Fruit fly (Drosophila melanogaster) whole organism, embryonic: ENCODE measurements around the gene Prp39.
A peak's percentile ranks its signal among the peaks of the same experiment; 100 is the strongest.

ENCODE experiments used
- BEAF-32 ChIP-seq: fragments of 200-800 bp; sonication (Bioruptor generic); optimal IDR thresholded peaks from 3 replicates; lab custom pipeline; 2017; ENCODE audit warnings: missing biosample characterization, missing genetic modification characterization, mild to moderate bottlenecking, moderate library complexity, missing genetic modification reagents
- Bgb ChIP-seq: fragments of 200-800 bp; sonication (Bioruptor generic); IDR thresholded peaks from 2 replicates; pipeline ENCODE4 v1.3.6; 2022; ENCODE audit warnings: missing biosample characterization, missing genetic modification characterization; ENCODE audit not compliant: partially characterized antibody
- CG10321 ChIP-seq: fragments of 200-800 bp; sonication (Bioruptor generic); IDR thresholded peaks from 2 replicates; pipeline ENCODE4 v1.3.6; 2022; ENCODE audit warnings: missing biosample characterization, missing genetic modification characterization
- CG11456 ChIP-seq: fragments of 200-800 bp; sonication (Bioruptor generic); IDR thresholded peaks from 3 replicates; pipeline ENCODE4 v1.3.6; 2022; ENCODE audit warnings: missing biosample characterization, missing genetic modification characterization
- CG11504 ChIP-seq: fragments of 200-800 bp; sonication (Bioruptor generic); optimal IDR thresholded peaks from 3 replicates; lab custom pipeline; 2019; ENCODE audit warnings: missing biosample characterization, mild to moderate bottlenecking, missing genetic modification characterization, moderate library complexity
- CG11696 ChIP-seq: fragments of 200-800 bp; sonication (Bioruptor generic); IDR thresholded peaks from 2 replicates; pipeline ENCODE4 v1.3.6; 2022; ENCODE audit warnings: missing biosample characterization, missing genetic modification characterization
- CG12659 ChIP-seq: fragments of 200-800 bp; sonication (Bioruptor generic); optimal IDR thresholded peaks from 3 replicates; lab custom pipeline; 2017; ENCODE audit warnings: mild to moderate bottlenecking, missing biosample characterization, missing genetic modification reagents, missing genetic modification characterization
- CG14860 ChIP-seq: fragments of 200-800 bp; sonication (Bioruptor generic); IDR thresholded peaks from 3 replicates; pipeline ENCODE4 v1.3.6; 2022; ENCODE audit warnings: missing biosample characterization, missing genetic modification characterization; ENCODE audit not compliant: partially characterized antibody
- CG17328 ChIP-seq: fragments of 200-800 bp; sonication (Bioruptor generic); IDR thresholded peaks from 2 replicates; pipeline ENCODE4 v1.3.6; 2022; ENCODE audit warnings: missing biosample characterization, missing genetic modification characterization
- CG17568 ChIP-seq: fragments of 200-800 bp; sonication (Bioruptor generic); optimal IDR thresholded peaks from 2 replicates; lab custom pipeline; 2018; ENCODE audit warnings: missing biosample characterization, mild to moderate bottlenecking, missing genetic modification characterization, moderate library complexity
- CG17802 ChIP-seq: fragments of 200-800 bp; sonication (Bioruptor generic); optimal IDR thresholded peaks from 2 replicates; lab custom pipeline; 2018; ENCODE audit warnings: missing biosample characterization, mild to moderate bottlenecking, missing genetic modification characterization, moderate library complexity
- CG18011 ChIP-seq: fragments of 200-800 bp; sonication (Bioruptor generic); optimal IDR thresholded peaks from 2 replicates; lab custom pipeline; 2017; ENCODE audit warnings: missing biosample characterization, missing genetic modification characterization, mild to moderate bottlenecking, moderate library complexity, missing genotype
- CG18599 ChIP-seq: fragments of 200-800 bp; sonication (Bioruptor generic); optimal IDR thresholded peaks from 3 replicates; lab custom pipeline; 2017; ENCODE audit warnings: missing biosample characterization, missing genetic modification characterization, mild to moderate bottlenecking, moderate library complexity, missing genetic modification reagents
- CG2129 ChIP-seq: fragments of 200-800 bp; sonication (Bioruptor generic); IDR thresholded peaks from 2 replicates; pipeline ENCODE4 v1.3.6; 2022; ENCODE audit warnings: missing biosample characterization, missing genetic modification characterization; ENCODE audit not compliant: partially characterized antibody
- CG32532 ChIP-seq: fragments of 200-800 bp; sonication (Bioruptor generic); IDR thresholded peaks from 2 replicates; pipeline ENCODE4 v1.3.6; 2022; ENCODE audit warnings: missing biosample characterization, missing genetic modification characterization
- CG3281 ChIP-seq: fragments of 200-800 bp; sonication (Bioruptor generic); optimal IDR thresholded peaks from 3 replicates; lab custom pipeline; 2017; ENCODE audit warnings: missing biosample characterization, mild to moderate bottlenecking, missing genetic modification characterization
- CG4730 ChIP-seq: fragments of 200-800 bp; sonication (Bioruptor generic); IDR thresholded peaks from 2 replicates; pipeline ENCODE4 v1.3.6; 2022; ENCODE audit warnings: missing biosample characterization, missing genetic modification characterization
- CG6813 ChIP-seq: fragments of 200-800 bp; sonication (Bioruptor generic); optimal IDR thresholded peaks from 2 replicates; lab custom pipeline; 2017; ENCODE audit warnings: missing biosample characterization, missing genetic modification characterization, mild to moderate bottlenecking, moderate library complexity, missing genetic modification reagents
- CG8765 ChIP-seq: fragments of 200-800 bp; sonication (Bioruptor generic); IDR thresholded peaks from 2 replicates; pipeline ENCODE4 v1.3.6; 2022; ENCODE audit warnings: missing biosample characterization, missing genetic modification characterization
- CG9797 ChIP-seq: fragments of 200-800 bp; sonication (Bioruptor generic); optimal IDR thresholded peaks from 3 replicates; lab custom pipeline; 2018; ENCODE audit warnings: missing biosample characterization, mild to moderate bottlenecking, missing genetic modification characterization
- CG9817 ChIP-seq: fragments of 200-800 bp; sonication (Bioruptor generic); optimal IDR thresholded peaks from 2 replicates; lab custom pipeline; 2018; ENCODE audit warnings: missing biosample characterization, mild to moderate bottlenecking, missing genetic modification characterization, moderate library complexity
- CrebB ChIP-seq: fragments of 200-800 bp; sonication (Bioruptor generic); optimal IDR thresholded peaks from 3 replicates; lab custom pipeline; 2018; ENCODE audit warnings: missing biosample characterization, mild to moderate bottlenecking, missing genetic modification characterization
- Dad ChIP-seq: fragments of 200-800 bp; sonication (Bioruptor generic); optimal IDR thresholded peaks from 3 replicates; lab custom pipeline; 2016; ENCODE audit warnings: missing biosample characterization, missing genetic modification characterization
- Dfd ChIP-seq, 2 experiments: fragments of >200 bp; optimal IDR thresholded peaks; 2 replicates each; lab custom pipeline; 2017; ENCODE audit warnings: missing biosample characterization in 2 of 2, missing genetic modification characterization in 2 of 2
- ERR ChIP-seq: fragments of 200-800 bp; sonication (Bioruptor generic); optimal IDR thresholded peaks from 2 replicates; lab custom pipeline; 2016; ENCODE audit warnings: missing biosample characterization, missing genetic modification characterization
- Gsc ChIP-seq: fragments of 200-800 bp; sonication (Bioruptor generic); IDR thresholded peaks from 2 replicates; pipeline ENCODE4 v1.3.6; 2022; ENCODE audit warnings: missing biosample characterization, missing genetic modification characterization
- Gug ChIP-seq: fragments of 200-800 bp; sonication (Bioruptor generic); IDR thresholded peaks from 4 replicates; pipeline ENCODE4 v1.3.6; 2022; ENCODE audit warnings: missing biosample characterization, missing genetic modification characterization
- Jarid2 ChIP-seq: fragments of 200-800 bp; sonication (Bioruptor generic); optimal IDR thresholded peaks from 3 replicates; lab custom pipeline; 2017; ENCODE audit warnings: mild to moderate bottlenecking, missing biosample characterization, missing genetic modification reagents, missing genetic modification characterization
- Med ChIP-seq: fragments of 200-800 bp; sonication (Bioruptor generic); peaks from one replicate; lab custom pipeline; 2016; ENCODE audit warnings: missing biosample characterization, missing genetic modification characterization, mild to moderate bottlenecking, inconsistent platforms, moderate library complexity
- Six4 ChIP-seq: fragments of 200-800 bp; sonication (Bioruptor generic); optimal IDR thresholded peaks from 2 replicates; lab custom pipeline; 2016; ENCODE audit warnings: missing biosample characterization, missing genetic modification characterization
- Stat92E ChIP-seq, 3 experiments: fragments of >200 bp in 2 of 3; fragments of 200-800 bp in 1 of 3; sonication (Bioruptor generic) in 1 of 3; optimal IDR thresholded peaks; 2 replicates each; lab custom pipeline; 2017 to 2019; ENCODE audit warnings: missing biosample characterization in 3 of 3, missing genetic modification characterization in 3 of 3, mild to moderate bottlenecking in 1 of 3, moderate library complexity in 1 of 3
- disco-r ChIP-seq: fragments of 200-800 bp; sonication (Bioruptor generic); optimal IDR thresholded peaks from 2 replicates; lab custom pipeline; 2016; ENCODE audit warnings: missing biosample characterization, missing genetic modification characterization
- emc ChIP-seq: fragments of 200-800 bp; sonication (Bioruptor generic); optimal IDR thresholded peaks from 2 replicates; lab custom pipeline; 2016; ENCODE audit warnings: missing biosample characterization, missing genetic modification characterization
- ems ChIP-seq: fragments of 200-800 bp; sonication (Bioruptor generic); optimal IDR thresholded peaks from 3 replicates; lab custom pipeline; 2016; ENCODE audit warnings: missing biosample characterization, missing genetic modification characterization
- fd102C ChIP-seq: fragments of 200-800 bp; sonication (Bioruptor generic); optimal IDR thresholded peaks from 2 replicates; lab custom pipeline; 2018; ENCODE audit warnings: missing biosample characterization, mild to moderate bottlenecking, missing genetic modification characterization, moderate library complexity
- ftz-f1 ChIP-seq: fragments of 200-800 bp; sonication (Bioruptor generic); optimal IDR thresholded peaks from 2 replicates; lab custom pipeline; 2016; ENCODE audit warnings: missing biosample characterization, missing genetic modification characterization
- hth ChIP-seq: fragments of >200 bp; optimal IDR thresholded peaks from 2 replicates; lab custom pipeline; 2017; ENCODE audit warnings: inconsistent platforms
- ken ChIP-seq: fragments of 200-800 bp; sonication (Bioruptor generic); IDR thresholded peaks from 3 replicates; pipeline ENCODE4 v1.3.6; 2022; ENCODE audit warnings: missing biosample characterization, missing genetic modification characterization
- maf-S ChIP-seq: fragments of 200-800 bp; sonication (Bioruptor generic); optimal IDR thresholded peaks from 2 replicates; lab custom pipeline; 2016; ENCODE audit warnings: missing biosample characterization, missing genetic modification characterization
- nmo ChIP-seq: fragments of 200-800 bp; sonication (Bioruptor generic); optimal IDR thresholded peaks from 2 replicates; lab custom pipeline; 2018; ENCODE audit warnings: missing biosample characterization, mild to moderate bottlenecking, missing genetic modification characterization, moderate library complexity
- odd ChIP-seq: fragments of 200-800 bp; sonication (Bioruptor generic); optimal IDR thresholded peaks from 2 replicates; lab custom pipeline; 2017; ENCODE audit warnings: missing biosample characterization, mild to moderate bottlenecking, missing genetic modification characterization
- pum ChIP-seq: fragments of 200-800 bp; sonication (Bioruptor generic); optimal IDR thresholded peaks from 2 replicates; lab custom pipeline; 2016; ENCODE audit warnings: missing biosample characterization, missing genetic modification characterization
- ranshi ChIP-seq: fragments of 200-800 bp; sonication (Bioruptor generic); IDR thresholded peaks from 2 replicates; pipeline ENCODE4 v1.3.6; 2022; ENCODE audit warnings: missing biosample characterization, missing genetic modification characterization
- row ChIP-seq: fragments of 200-800 bp; sonication (Bioruptor generic); IDR thresholded peaks from 3 replicates; pipeline ENCODE4 v1.3.6; 2022; ENCODE audit warnings: missing biosample characterization, missing genetic modification characterization
- seq ChIP-seq: fragments of 200-800 bp; sonication (Bioruptor generic); IDR thresholded peaks from 2 replicates; pipeline ENCODE4 v1.3.6; 2022; ENCODE audit warnings: missing biosample characterization, missing genetic modification characterization
- tna ChIP-seq: fragments of 200-800 bp; sonication (Bioruptor generic); IDR thresholded peaks from 2 replicates; pipeline ENCODE4 v1.3.6; 2022; ENCODE audit warnings: missing biosample characterization, missing genetic modification characterization; ENCODE audit not compliant: partially characterized antibody
- trem ChIP-seq: fragments of 200-800 bp; optimal IDR thresholded peaks from 3 replicates; lab custom pipeline; 2019; ENCODE audit warnings: missing biosample characterization, mild to moderate bottlenecking, missing genetic modification characterization, moderate library complexity
- ttk ChIP-seq: fragments of 200-800 bp; sonication (Bioruptor generic); IDR thresholded peaks from 2 replicates; pipeline ENCODE4 v2.1.2; 2022; ENCODE audit warnings: missing biosample characterization, missing genetic modification characterization
- twi ChIP-seq: fragments of 200-800 bp; optimal IDR thresholded peaks from 2 replicates; lab custom pipeline; 2019; ENCODE audit warnings: missing biosample characterization, mild to moderate bottlenecking, missing genetic modification characterization, moderate library complexity
- tx ChIP-seq: fragments of 200-800 bp; sonication (Bioruptor generic); optimal IDR thresholded peaks from 2 replicates; lab custom pipeline; 2016; ENCODE audit warnings: missing biosample characterization, missing genetic modification characterization
- yki ChIP-seq: fragments of >200 bp; optimal IDR thresholded peaks from 3 replicates; lab custom pipeline; 2018
- zfh2 ChIP-seq: fragments of 200-800 bp; sonication (Bioruptor generic); optimal IDR thresholded peaks from 2 replicates; lab custom pipeline; 2016; ENCODE audit warnings: missing biosample characterization, missing genetic modification characterization

Prp39 gene

dm6 chr3R:28845981-28846380 lies 34.1 kb downstream of the Prp39 start (continued):
- no peak for TF ChIP-seq BEAF-32 (GFP tag; lab: Kevin White, UChicago)
- no peak for TF ChIP-seq ERR (GFP tag; lab: Kevin White, UChicago)
- TF ChIP-seq seq = peak; percentile 52; the same call in 1 of the 2 replicates
- TF ChIP-seq Six4 (GFP tag; lab: Kevin White, UChicago) = no peak
- no peak for TF ChIP-seq Dad (GFP tag; lab: Kevin White, UChicago)
- no peak for TF ChIP-seq CG6813 (GFP tag; lab: Kevin White, UChicago)
- no peak for TF ChIP-seq CG9817 (tag; lab: Kevin White, UChicago)
- no peak for TF ChIP-seq ranshi (GFP tag; lab: Robert Waterston, UW)
- no peak for TF ChIP-seq CrebB (tag; lab: Kevin White, UChicago)
- no peak for TF ChIP-seq Gug (GFP tag; lab: Robert Waterston, UW)
- TF ChIP-seq tna (GFP tag; lab: Robert Waterston, UW) = no peak
- 0 out of 3 replicates have a peak, but pooled peaks have one; percentile 19 for TF ChIP-seq row (GFP tag; lab: Robert Waterston, UW)
- TF ChIP-seq trem = no peak
- TF ChIP-seq disco-r (GFP tag; lab: Kevin White, UChicago) = no peak
- TF ChIP-seq Bgb (GFP tag; lab: Robert Waterston, UW) = 0 out of 2 replicates have a peak, but pooled peaks have one; percentile 19
- no peak for TF ChIP-seq Gsc
- TF ChIP-seq CG17328 (GFP tag; lab: Robert Waterston, UW) = no peak
- no peak for TF ChIP-seq ems (GFP tag; lab: Kevin White, UChicago)
- TF ChIP-seq CG2129 (GFP tag; lab: Robert Waterston, UW) = no peak
- no peak for TF ChIP-seq ken
- no peak for TF ChIP-seq Stat92E (GFP tag; optimal IDR thresholded peaks at IDR 0.05; lab: Kevin White, UChicago)
- no peak for TF ChIP-seq CG18599 (GFP tag; lab: Kevin White, UChicago)
- no peak for TF ChIP-seq twi (tag; lab: Kevin White, UChicago)
- no peak for TF ChIP-seq fd102C (GFP tag; lab: Kevin White, UChicago)
- TF ChIP-seq emc (GFP tag; lab: Kevin White, UChicago) = no peak
- no peak for TF ChIP-seq pum (GFP tag; lab: Kevin White, UChicago)
- TF ChIP-seq CG9797 = no peak
- TF ChIP-seq odd = no peak
- TF ChIP-seq CG11504 (tag; lab: Kevin White, UChicago) = peak; percentile 19
- no peak for TF ChIP-seq CG10321 (GFP tag; lab: Robert Waterston, UW)
- TF ChIP-seq hth (lab: Kevin White, UChicago) = no peak
- TF ChIP-seq tx (GFP tag; lab: Kevin White, UChicago) = no peak
- peak; percentile 48 for TF ChIP-seq Med
- no peak for TF ChIP-seq maf-S (GFP tag; lab: Kevin White, UChicago)
- TF ChIP-seq nmo = no peak
- no peak for TF ChIP-seq CG17802 (tag; lab: Kevin White, UChicago)
- TF ChIP-seq zfh2 (GFP tag; lab: Kevin White, UChicago) = no peak
- TF ChIP-seq ftz-f1 = no peak
- no peak for TF ChIP-seq CG18011 (GFP tag; lab: Kevin White, UChicago)
- 0 out of 2 replicates have a peak, but pooled peaks have one; percentile 15 for TF ChIP-seq ttk (GFP tag; lab: Robert Waterston, UW)
- no peak for TF ChIP-seq CG4730 (GFP tag; lab: Robert Waterston, UW)
- TF ChIP-seq CG12659 = no peak
- TF ChIP-seq CG11696 (GFP tag; lab: Robert Waterston, UW) = no peak
- 0 out of 3 replicates have a peak, but pooled peaks have one; percentile 31 for TF ChIP-seq CG14860 (GFP tag; lab: Robert Waterston, UW)
- TF ChIP-seq CG17568 = no peak
- TF ChIP-seq CG8765 (GFP tag; lab: Robert Waterston, UW) = no peak
- no peak for TF ChIP-seq yki
- no peak for TF ChIP-seq Dfd (GFP tag; optimal IDR thresholded peaks at IDR 0.05; lab: Kevin White, UChicago)
- no peak for TF ChIP-seq CG32532 (GFP tag; lab: Robert Waterston, UW)
- TF ChIP-seq CG3281 = no peak
- TF ChIP-seq CG11456 (GFP tag; lab: Robert Waterston, UW) = no peak
- no peak for TF ChIP-seq Jarid2 (GFP tag; lab: Kevin White, UChicago)
